Fruit fly (Drosophila melanogaster): ENCODE data around the gene CG14882.

dm6 chr3R:16395448-16395847, 47.6 kb upstream of the CG14882 start:
- TF ChIP-seq CG14655 (GFP tag; optimal IDR thresholded peaks at IDR 0.05) (no peak), CG9948 (tag; optimal IDR thresholded peaks at IDR 0.05) (no peak), CG32121 (GFP tag; IDR thresholded peaks at IDR 0.05) (no peak), fd96Ca (GFP tag; IDR thresholded peaks at IDR 0.05) (no peak), CG8301 (tag; optimal IDR thresholded peaks at IDR 0.05) (no peak), CG34367 (tag; optimal IDR thresholded peaks at IDR 0.05) (no peak), CG8159 (tag; optimal IDR thresholded peaks at IDR 0.05) (no peak), Pif1A (GFP tag; optimal IDR thresholded peaks at IDR 0.05) (no peak), CG12605 (GFP tag; IDR thresholded peaks at IDR 0.05) (no peak), CG10348 (GFP tag; IDR thresholded peaks at IDR 0.05) (no peak)

Measured in whole organism, pupa.